Worm (Caenorhabditis elegans) whole organism, L2 larva: ENCODE measurements around the gene gst-40.

Experiments
- C34F6.9 ChIP-seq: fragments of 150-350 bp; optimal IDR thresholded peaks from 2 replicates; lab custom pipeline; 2014; ENCODE audit warnings: missing biosample characterization, missing genetic modification characterization
- F13H6.1 ChIP-seq: sonication (generic microtip); optimal IDR thresholded peaks from 2 replicates; lab custom pipeline; 2016; ENCODE audit warnings: missing genetic modification characterization, missing compliant biosample characterization
- R02D3.7 ChIP-seq: fragments of 150-350 bp; optimal IDR thresholded peaks from 2 replicates; lab custom pipeline; 2014; ENCODE audit warnings: missing biosample characterization, missing genetic modification characterization
- ZK546.5 ChIP-seq: sonication (generic microtip); optimal IDR thresholded peaks from 2 replicates; lab custom pipeline; 2017; ENCODE audit warnings: missing biosample characterization, missing genetic modification characterization
- alr-1 ChIP-seq: fragments of 150-350 bp; optimal IDR thresholded peaks from 2 replicates; lab custom pipeline; 2014; ENCODE audit warnings: missing biosample characterization, missing genetic modification characterization
- aly-2 ChIP-seq: fragments of 150-350 bp; optimal IDR thresholded peaks from 2 replicates; lab custom pipeline; 2014; ENCODE audit warnings: missing biosample characterization, missing genetic modification characterization
- ama-1 ChIP-seq: fragments of 150-350 bp; optimal IDR thresholded peaks from 2 replicates; lab custom pipeline; 2018; ENCODE audit warnings: inconsistent platforms
- ceh-16 ChIP-seq: fragments of 150-350 bp; optimal IDR thresholded peaks from 2 replicates; lab custom pipeline; 2014; ENCODE audit warnings: missing biosample characterization, missing genetic modification characterization
- ceh-82 ChIP-seq: fragments of 150-350 bp; optimal IDR thresholded peaks from 2 replicates; lab custom pipeline; 2014; ENCODE audit warnings: missing biosample characterization, missing genetic modification characterization
- crh-2 ChIP-seq: sonication (generic microtip); optimal IDR thresholded peaks from 2 replicates; lab custom pipeline; 2017; ENCODE audit warnings: missing biosample characterization, missing genetic modification characterization
- dmd-4 ChIP-seq: sonication (generic microtip); optimal IDR thresholded peaks from 2 replicates; lab custom pipeline; 2017; ENCODE audit warnings: missing biosample characterization, missing genetic modification characterization
- elt-1 ChIP-seq: fragments of 150-350 bp; optimal IDR thresholded peaks from 2 replicates; lab custom pipeline; 2014; ENCODE audit warnings: missing biosample characterization, missing genetic modification characterization
- elt-3 ChIP-seq: sonication (generic microtip); optimal IDR thresholded peaks from 2 replicates; lab custom pipeline; 2017; ENCODE audit warnings: missing biosample characterization, missing genetic modification characterization
- fos-1 ChIP-seq: fragments of 150-350 bp; optimal IDR thresholded peaks from 2 replicates; lab custom pipeline; 2014; ENCODE audit warnings: missing biosample characterization, missing genetic modification characterization
- gmeb-1 ChIP-seq: fragments of 150-350 bp; optimal IDR thresholded peaks from 2 replicates; lab custom pipeline; 2014; ENCODE audit warnings: missing biosample characterization, missing genetic modification characterization
- lin-11 ChIP-seq: fragments of 150-350 bp; sonication (generic microtip); optimal IDR thresholded peaks from 2 replicates; lab custom pipeline; 2014; ENCODE audit warnings: missing biosample characterization, missing genetic modification characterization, inconsistent platforms, mixed read lengths
- lin-13 ChIP-seq: fragments of 150-350 bp; optimal IDR thresholded peaks from 2 replicates; lab custom pipeline; 2014; ENCODE audit warnings: missing biosample characterization, missing genetic modification reagents, missing genetic modification characterization
- lin-39 ChIP-seq: fragments of 150-350 bp; optimal IDR thresholded peaks from 2 replicates; lab custom pipeline; 2014; ENCODE audit warnings: missing biosample characterization, missing genetic modification reagents, missing genetic modification characterization
- mab-5 ChIP-seq: fragments of 150-350 bp; optimal IDR thresholded peaks from 2 replicates; lab custom pipeline; 2014; ENCODE audit warnings: missing biosample characterization, missing genetic modification characterization
- mbf-1 ChIP-seq: sonication (generic microtip); optimal IDR thresholded peaks from 2 replicates; lab custom pipeline; 2017; ENCODE audit warnings: missing biosample characterization, missing genetic modification characterization
- mdl-1 ChIP-seq, 2 experiments: fragments of 150-350 bp in 1 of 2; sonication (generic microtip) in 1 of 2; optimal IDR thresholded peaks; 2 replicates each; lab custom pipeline; 2017; ENCODE audit warnings: missing biosample characterization in 2 of 2, missing genetic modification characterization in 2 of 2
- nhr-10 ChIP-seq: sonication (generic microtip); optimal IDR thresholded peaks from 2 replicates; lab custom pipeline; 2017; ENCODE audit warnings: missing biosample characterization, missing genetic modification characterization
- nhr-11 ChIP-seq: fragments of 150-350 bp; optimal IDR thresholded peaks from 2 replicates; lab custom pipeline; 2014; ENCODE audit warnings: missing biosample characterization, missing genetic modification characterization
- nhr-129 ChIP-seq: fragments of 150-350 bp; optimal IDR thresholded peaks from 2 replicates; lab custom pipeline; 2014; ENCODE audit warnings: missing biosample characterization, missing genetic modification characterization
- nhr-21 ChIP-seq: fragments of 150-350 bp; optimal IDR thresholded peaks from 2 replicates; lab custom pipeline; 2014; ENCODE audit warnings: missing biosample characterization, missing genetic modification characterization
- nhr-23 ChIP-seq: fragments of 150-350 bp; optimal IDR thresholded peaks from 2 replicates; lab custom pipeline; 2014; ENCODE audit warnings: missing biosample characterization, missing genetic modification reagents, missing genetic modification characterization
- nhr-237 ChIP-seq: fragments of 150-350 bp; optimal IDR thresholded peaks from 2 replicates; lab custom pipeline; 2014; ENCODE audit warnings: missing biosample characterization, missing genetic modification characterization
- nhr-6 ChIP-seq: fragments of 150-350 bp; optimal IDR thresholded peaks from 2 replicates; lab custom pipeline; 2014; ENCODE audit warnings: missing biosample characterization, missing genetic modification characterization
- nhr-77 ChIP-seq: fragments of 150-350 bp; optimal IDR thresholded peaks from 2 replicates; lab custom pipeline; 2014; ENCODE audit warnings: missing biosample characterization, missing genetic modification characterization
- peb-1 ChIP-seq: fragments of 150-350 bp; optimal IDR thresholded peaks from 2 replicates; lab custom pipeline; 2014; ENCODE audit warnings: missing biosample characterization, missing genetic modification characterization
- sem-4 ChIP-seq: fragments of 150-350 bp; optimal IDR thresholded peaks from 2 replicates; lab custom pipeline; 2014; ENCODE audit warnings: missing biosample characterization, missing genetic modification reagents, missing genetic modification characterization
- skn-1 ChIP-seq: sonication (generic microtip); optimal IDR thresholded peaks from 2 replicates; lab custom pipeline; 2017; ENCODE audit warnings: missing biosample characterization, missing genetic modification characterization
- sma-3 ChIP-seq: sonication (generic microtip); optimal IDR thresholded peaks from 2 replicates; lab custom pipeline; 2016; ENCODE audit warnings: missing genetic modification reagents, missing genetic modification characterization, missing compliant biosample characterization
- sma-9 ChIP-seq, 2 experiments: fragments of 150-350 bp in 1 of 2; sonication (generic microtip) in 1 of 2; optimal IDR thresholded peaks; 2 replicates each; lab custom pipeline; 2014 to 2016; ENCODE audit warnings: missing genetic modification characterization in 2 of 2, mild to moderate bottlenecking in 1 of 2, missing biosample characterization in 1 of 2, missing compliant biosample characterization in 1 of 2, missing genetic modification reagents in 1 of 2, moderate library complexity in 1 of 2
- snpc-4 ChIP-seq: fragments of 150-350 bp; optimal IDR thresholded peaks from 2 replicates; lab custom pipeline; 2014; ENCODE audit warnings: missing biosample characterization, missing genetic modification characterization
- unc-39 ChIP-seq: fragments of 150-350 bp; optimal IDR thresholded peaks from 2 replicates; lab custom pipeline; 2014; ENCODE audit warnings: missing biosample characterization, missing genetic modification characterization
- unc-55 ChIP-seq: fragments of 150-350 bp; sonication (generic microtip); optimal IDR thresholded peaks from 3 replicates; lab custom pipeline; 2014; ENCODE audit warnings: missing biosample characterization, missing genetic modification reagents, missing genetic modification characterization
- unc-62 ChIP-seq: fragments of 150-350 bp; optimal IDR thresholded peaks from 2 replicates; lab custom pipeline; 2014; ENCODE audit warnings: missing biosample characterization, missing genetic modification reagents, missing genetic modification characterization
- zag-1 ChIP-seq: fragments of 150-350 bp; optimal IDR thresholded peaks from 2 replicates; lab custom pipeline; 2014; ENCODE audit warnings: missing biosample characterization, missing genetic modification characterization
- ztf-1 ChIP-seq: fragments of 200-800 bp; sonication (Bioruptor generic); conservative IDR thresholded peaks from 2 replicates; pipeline ENCODE4 v1.3.6; 2022; ENCODE audit warnings: missing genetic modification characterization, missing compliant biosample characterization
- ztf-11 ChIP-seq: sonication (generic microtip); optimal IDR thresholded peaks from 2 replicates; lab custom pipeline; 2017; ENCODE audit warnings: missing biosample characterization, missing genetic modification characterization
- ztf-4 ChIP-seq: fragments of 150-350 bp; optimal IDR thresholded peaks from 2 replicates; lab custom pipeline; 2014; ENCODE audit warnings: missing biosample characterization, missing genetic modification characterization

The gst-40 gene

DNA sequence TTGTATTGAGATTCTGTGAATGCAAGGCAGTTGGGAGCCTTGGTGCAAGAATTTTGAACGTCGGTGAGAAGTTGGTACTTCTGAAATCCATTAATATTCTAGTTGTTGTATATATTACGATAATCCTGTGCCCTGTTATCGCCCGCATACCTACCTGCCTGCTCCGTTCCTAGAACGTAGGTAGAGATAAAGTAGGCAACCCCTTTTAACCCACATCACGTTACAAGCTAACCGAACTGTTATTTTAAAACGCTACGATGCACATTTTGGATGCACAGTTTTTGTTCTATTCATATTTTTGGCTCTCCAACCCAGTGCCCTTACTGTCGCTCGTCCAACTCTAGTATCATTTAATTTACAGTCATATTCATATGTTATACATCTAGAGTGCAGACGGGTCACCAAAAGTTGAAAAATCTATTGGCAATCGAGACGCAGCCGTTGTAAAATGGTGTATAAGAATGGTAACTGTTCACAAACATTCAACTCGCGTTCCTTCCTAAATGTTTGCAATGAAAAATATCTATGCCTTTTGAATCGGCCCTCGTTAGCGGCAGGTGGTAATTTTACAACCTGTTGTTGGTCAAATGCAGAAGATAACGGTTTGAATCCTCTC is 5.8 kb upstream of the gst-40 start:
- TF ChIP-seq sma-9 (GFP tag; optimal IDR thresholded peaks at IDR 0.05; lab: Kevin White, UChicago) (no peak), sma-9 (tag; optimal IDR thresholded peaks at IDR 0.05; lab: Kevin White, UChicago) (no peak), skn-1 (tag; lab: Kevin White, UChicago) (no peak), lin-11 (no peak), lin-39 (tag; lab: Kevin White, UChicago) (no peak), nhr-10 (tag; lab: Kevin White, UChicago) (no peak), fos-1 (tag; lab: Kevin White, UChicago) (no peak), R02D3.7 (tag; lab: Kevin White, UChicago) (no peak), unc-55 (GFP tag; lab: Kevin White, UChicago) (no peak), mbf-1 (tag; lab: Kevin White, UChicago) (no peak), lin-13 (no peak), unc-62 (GFP tag; lab: Kevin White, UChicago) (no peak), ztf-4 (tag; lab: Kevin White, UChicago) (no peak), gmeb-1 (tag; lab: Kevin White, UChicago) (no peak), nhr-23 (no peak), ama-1 (no peak)

DNA sequence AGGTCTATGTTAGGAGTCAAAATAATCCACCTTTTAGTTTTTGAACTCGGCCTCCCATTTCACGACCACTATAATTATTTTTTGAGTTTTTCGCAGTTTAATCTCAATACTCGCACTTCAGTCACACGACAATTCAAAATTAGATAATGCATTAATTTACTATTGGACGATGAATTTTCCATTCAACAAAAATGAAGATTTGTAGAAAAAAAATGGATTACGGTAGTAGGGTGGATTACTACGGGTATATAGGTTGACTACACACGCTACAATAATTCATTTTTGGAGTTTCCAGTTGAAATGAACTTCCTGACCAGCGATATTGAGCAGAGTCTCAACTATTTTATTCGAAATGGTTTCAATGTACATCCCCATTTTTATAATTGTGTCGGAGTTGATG is 3.9 kb upstream of the gst-40 start, which contains the start of gene srt-23:
Gene srt-23 (plus strand): TSS at position 301 of the 400 bp plus-strand sequence.
- TF ChIP-seq elt-3 (no peak), R02D3.7 (tag; lab: Kevin White, UChicago) (no peak), nhr-21 (tag; lab: Kevin White, UChicago) (no peak), ceh-16 (no peak), ceh-82 (tag; lab: Kevin White, UChicago) (no peak), ZK546.5 (tag; lab: Kevin White, UChicago) (no peak), zag-1 (tag; lab: Kevin White, UChicago) (no peak), sma-9 (GFP tag; optimal IDR thresholded peaks at IDR 0.05; lab: Kevin White, UChicago) (no peak), sma-9 (tag; optimal IDR thresholded peaks at IDR 0.05; lab: Kevin White, UChicago) (no peak)

DNA sequence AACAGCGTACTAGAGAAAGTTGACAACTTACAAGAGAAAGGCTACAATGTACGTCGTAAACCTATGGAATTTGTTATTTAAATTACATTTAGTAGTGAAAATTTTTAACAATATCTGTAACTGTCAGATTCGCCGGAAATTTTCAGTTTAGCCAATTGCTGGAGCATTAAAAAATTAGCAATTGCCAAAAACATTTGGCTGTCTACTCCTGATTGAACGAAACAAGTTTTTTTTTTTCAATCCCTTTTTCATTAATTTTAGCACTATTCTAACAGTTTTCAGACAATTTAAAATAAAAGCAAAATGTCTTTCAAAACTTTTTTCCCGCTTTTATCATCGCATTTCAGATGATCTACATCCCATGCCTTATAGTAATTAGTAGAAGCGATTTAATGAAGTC is 3.3 kb upstream of the gst-40 start:
- TF ChIP-seq lin-13, result no peak
- no peak for TF ChIP-seq ztf-1 (GFP tag; lab: Robert Waterston, UW)
- no peak for TF ChIP-seq nhr-23
- TF ChIP-seq C34F6.9 (tag; lab: Kevin White, UChicago), result no peak
- TF ChIP-seq snpc-4, result no peak
- TF ChIP-seq nhr-6, result no peak
- no peak for TF ChIP-seq ama-1

DNA sequence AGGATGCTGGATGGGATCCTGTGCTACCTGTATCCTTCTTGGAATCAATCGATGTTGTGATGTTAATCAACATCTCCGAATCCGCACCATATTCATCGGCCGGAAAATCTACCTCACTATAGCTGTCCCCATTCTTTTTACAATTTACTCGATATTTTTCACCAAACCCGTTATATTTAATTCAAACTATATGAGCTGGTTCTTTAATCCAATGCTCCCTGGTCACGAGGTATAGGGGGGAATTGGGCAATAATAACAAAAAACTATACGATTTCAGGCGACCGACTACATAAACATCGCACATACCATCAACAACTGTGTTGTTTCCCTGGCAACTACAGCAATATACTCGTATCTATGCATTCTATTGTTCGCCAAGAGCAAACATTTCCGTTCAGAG is 2.8 kb upstream of the gst-40 start:
- TF ChIP-seq lin-11 (no peak), fos-1 (tag; lab: Kevin White, UChicago) (no peak), nhr-11 (tag; lab: Kevin White, UChicago) (no peak), crh-2 (tag; lab: Kevin White, UChicago) (no peak), mdl-1 (tag; optimal IDR thresholded peaks at IDR 0.05; lab: Kevin White, UChicago) (no peak), gmeb-1 (tag; lab: Kevin White, UChicago) (no peak), nhr-77 (tag; lab: Kevin White, UChicago) (no peak), skn-1 (tag; lab: Kevin White, UChicago) (no peak), elt-1 (tag; lab: Kevin White, UChicago) (no peak), aly-2 (tag; lab: Kevin White, UChicago) (no peak), C34F6.9 (tag; lab: Kevin White, UChicago) (no peak)

DNA sequence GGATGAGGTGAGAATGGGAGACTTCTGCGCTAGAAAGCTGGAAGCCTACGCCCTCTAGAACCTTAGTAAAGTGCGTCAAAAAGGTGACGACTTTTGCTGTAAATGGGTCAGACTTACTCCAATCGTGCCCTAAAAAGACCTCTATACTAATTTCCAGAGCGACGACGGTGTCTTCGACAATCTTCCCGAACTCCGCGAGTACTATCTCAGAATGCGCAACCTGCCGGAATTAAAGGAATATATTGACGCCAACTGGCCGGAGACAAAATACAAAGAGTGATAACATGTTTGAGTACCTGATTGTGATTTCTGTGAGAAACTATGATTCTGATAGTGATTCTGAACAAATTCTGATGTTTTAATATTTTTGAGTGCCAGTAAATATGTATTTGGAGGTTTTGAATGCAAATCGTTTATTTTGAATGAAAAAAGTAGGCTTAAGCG is 1.7 kb downstream of the gst-40 start:
- TF ChIP-seq ZK546.5 (tag; lab: Kevin White, UChicago) (no peak), dmd-4 (no peak), skn-1 (tag; lab: Kevin White, UChicago) (no peak), zag-1 (tag; lab: Kevin White, UChicago) (no peak), ceh-82 (tag; lab: Kevin White, UChicago) (no peak), sem-4 (tag; lab: Kevin White, UChicago) (no peak), elt-1 (tag; lab: Kevin White, UChicago) (no peak), aly-2 (tag; lab: Kevin White, UChicago) (no peak), unc-39 (tag; lab: Kevin White, UChicago) (no peak), peb-1 (tag; lab: Kevin White, UChicago) (no peak), sma-9 (GFP tag; optimal IDR thresholded peaks at IDR 0.05; lab: Kevin White, UChicago) (peak; percentile 13), sma-9 (tag; optimal IDR thresholded peaks at IDR 0.05; lab: Kevin White, UChicago) (no peak), ama-1 (peak; percentile 80), lin-13 (no peak), ztf-11 (tag; lab: Kevin White, UChicago) (no peak), nhr-129 (tag; lab: Kevin White, UChicago) (no peak), F13H6.1 (no peak), C34F6.9 (tag; lab: Kevin White, UChicago) (no peak), unc-55 (GFP tag; lab: Kevin White, UChicago) (no peak), alr-1 (no peak), mab-5 (tag; lab: Kevin White, UChicago) (no peak), unc-62 (GFP tag; lab: Kevin White, UChicago) (no peak), crh-2 (tag; lab: Kevin White, UChicago) (peak; percentile 19), ztf-4 (tag; lab: Kevin White, UChicago) (no peak), snpc-4 (no peak), gmeb-1 (tag; lab: Kevin White, UChicago) (no peak), nhr-21 (tag; lab: Kevin White, UChicago) (peak; percentile 26), mbf-1 (tag; lab: Kevin White, UChicago) (no peak), nhr-237 (tag; lab: Kevin White, UChicago) (no peak), nhr-10 (tag; lab: Kevin White, UChicago) (no peak), nhr-11 (tag; lab: Kevin White, UChicago) (no peak), sma-3 (GFP tag; lab: Kevin White, UChicago) (peak; percentile 78)
